Worm (Caenorhabditis elegans) whole organism, late embryonic: Measurements from ENCODE around the gene hrg-5.

Experiments
- K09A11.1 ChIP-seq: sonication (generic microtip); optimal IDR thresholded peaks from 2 replicates; lab custom pipeline; 2017; ENCODE audit warnings: antibody characterized with exemption, mild to moderate bottlenecking, missing genetic modification characterization, missing compliant biosample characterization; ENCODE audit not compliant: insufficient read depth
- ama-1 ChIP-seq: fragments of 150-350 bp; optimal IDR thresholded peaks from 2 replicates; lab custom pipeline; 2014
- fax-1 ChIP-seq: sonication (generic microtip); optimal IDR thresholded peaks from 2 replicates; lab custom pipeline; 2016; ENCODE audit warnings: missing genotype, missing genetic modification characterization, missing compliant biosample characterization
- nhr-11 ChIP-seq: fragments of 150-350 bp; optimal IDR thresholded peaks from 2 replicates; lab custom pipeline; 2014; ENCODE audit warnings: missing biosample characterization, missing genetic modification characterization
- rnt-1 ChIP-seq: sonication (generic microtip); optimal IDR thresholded peaks from 2 replicates; lab custom pipeline; 2016; ENCODE audit warnings: missing genetic modification characterization, missing compliant biosample characterization
- unc-55 ChIP-seq: sonication (generic microtip); optimal IDR thresholded peaks from 2 replicates; lab custom pipeline; 2017; ENCODE audit warnings: missing biosample characterization, missing genetic modification reagents, missing genetic modification characterization
- ztf-16 ChIP-seq: sonication (generic microtip); optimal IDR thresholded peaks from 2 replicates; lab custom pipeline; 2017; ENCODE audit warnings: missing genetic modification characterization, missing compliant biosample characterization

ce11 chrIV:10990699-10991098 is 38.5 kb downstream of the hrg-5 start, which contains the start of gene F13H10.5:
- TF ChIP-seq rnt-1 (no peak), K09A11.1 (tag; lab: Kevin White, UChicago) (no peak), nhr-11 (tag; lab: Kevin White, UChicago) (no peak), fax-1 (no peak), ztf-16 (tag; lab: Kevin White, UChicago) (no peak), unc-55 (GFP tag; lab: Kevin White, UChicago) (no peak), ama-1 (lab: Kevin White, UChicago) (no peak)
